Fruit fly (Drosophila melanogaster) whole organism, wandering third instar larva: Measurements from ENCODE around the gene CG3719.

ENCODE experiments used
- Abd-B ChIP-seq: fragments of >200 bp; optimal IDR thresholded peaks from 2 replicates; lab custom pipeline; 2017; ENCODE audit warnings: missing biosample characterization, missing genetic modification characterization
- Dfd ChIP-seq: fragments of >200 bp; optimal IDR thresholded peaks from 2 replicates; lab custom pipeline; 2017; ENCODE audit warnings: missing biosample characterization, missing genetic modification characterization
- br ChIP-seq: fragments of 200-800 bp; sonication (Bioruptor generic); optimal IDR thresholded peaks from 2 replicates; lab custom pipeline; 2016; ENCODE audit warnings: missing biosample characterization, missing genetic modification characterization
- brk ChIP-seq: fragments of 200-800 bp; sonication (Bioruptor generic); optimal IDR thresholded peaks from 2 replicates; lab custom pipeline; 2016; ENCODE audit warnings: missing biosample characterization, mild to moderate bottlenecking, missing genetic modification characterization
- dmrt93B ChIP-seq: fragments of 200-800 bp; sonication (Bioruptor generic); optimal IDR thresholded peaks from 2 replicates; lab custom pipeline; 2018; ENCODE audit warnings: missing biosample characterization, mild to moderate bottlenecking, missing genetic modification characterization
- lola ChIP-seq: fragments of >200 bp; optimal IDR thresholded peaks from 2 replicates; lab custom pipeline; 2017; ENCODE audit warnings: missing biosample characterization, missing genetic modification characterization
- usp ChIP-seq: fragments of >200 bp; optimal IDR thresholded peaks from 2 replicates; lab custom pipeline; 2017; ENCODE audit warnings: missing biosample characterization, missing genetic modification characterization

- TF ChIP-seq usp (GFP tag; lab: Kevin White, UChicago) (no peak), Abd-B (GFP tag; lab: Kevin White, UChicago) (no peak), dmrt93B (no peak), brk (no peak), Dfd (no peak), lola (GFP tag; lab: Kevin White, UChicago) (no peak), br (GFP tag; lab: Kevin White, UChicago) (no peak)
Observed at dm6 chrX:1372667-1373066, 7.6 kb downstream of the CG3719 start.
